Fruit fly (Drosophila melanogaster): Measurements from ENCODE around the gene Aplip1.

The Aplip1 gene

DNA sequence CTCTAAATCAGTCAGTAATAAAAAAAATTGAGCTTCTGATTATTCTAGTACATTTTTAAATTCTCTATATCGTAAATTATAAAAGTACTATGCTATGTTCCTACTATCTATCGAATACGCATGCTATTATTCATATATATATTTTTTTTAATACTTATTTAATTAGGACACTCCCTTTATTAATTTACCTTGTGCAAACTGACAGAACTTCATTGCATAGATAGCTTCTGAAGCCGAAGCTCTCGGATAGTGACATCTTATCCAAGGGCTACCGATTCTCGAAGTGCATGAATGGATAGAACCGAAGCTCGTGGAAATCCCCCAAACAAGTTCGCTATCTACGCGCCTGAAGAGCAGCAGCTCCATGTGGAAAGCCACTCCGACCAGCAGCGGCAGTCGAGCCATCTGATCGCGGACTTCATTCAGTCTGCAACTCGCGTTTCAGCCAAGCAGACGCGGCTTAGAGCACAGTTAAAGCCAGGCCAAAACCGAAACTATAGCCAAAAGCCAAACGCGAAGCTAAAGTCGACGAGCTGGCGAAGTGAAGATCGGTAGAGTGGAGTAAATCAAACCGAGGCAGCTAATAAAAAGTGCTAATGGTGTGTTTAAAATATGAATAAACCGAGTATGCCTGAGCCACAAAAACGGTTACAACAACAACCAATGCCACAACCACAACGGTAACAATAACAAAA lies 4.4 kb downstream of the Aplip1 start, which contains the start of gene mwh (continued):
- TF ChIP-seq CG12219 (GFP tag; optimal IDR thresholded peaks at IDR 0.05) (no peak), CG8290 (GFP tag; optimal IDR thresholded peaks at IDR 0.05) (no peak), CG8290 (tag; optimal IDR thresholded peaks at IDR 0.05) (peak in 1 of 2 experiments; percentile 4), CG4617 (GFP tag; optimal IDR thresholded peaks at IDR 0.05; ENCODE audit: borderline replicate concordance) (no peak)

dm6 chr3L:1202588-1203195 lies 6.6 kb downstream of the Aplip1 start, which contains the start of gene meep:
Gene meep (minus strand): TSS chr3L:1203036.
- TF ChIP-seq BtbVII (GFP tag; optimal IDR thresholded peaks at IDR 0.05) (no peak), Med (GFP tag) (peak; percentile 55), Trl (optimal IDR thresholded peaks at IDR 0.05) (peak; percentile 11 to 37), Trl (GFP tag; optimal IDR thresholded peaks at IDR 0.05) (no peak), CG17612 (GFP tag; IDR thresholded peaks at IDR 0.05) (no peak), ftz-f1 (GFP tag; optimal IDR thresholded peaks at IDR 0.05) (peak; percentile 60), ERR (GFP tag; optimal IDR thresholded peaks at IDR 0.05) (peak; percentile 76), CG8290 (GFP tag; optimal IDR thresholded peaks at IDR 0.05) (no peak), CG8290 (tag; optimal IDR thresholded peaks at IDR 0.05) (peak in 1 of 2 experiments; percentile 15), CG12769 (tag; optimal IDR thresholded peaks at IDR 0.05) (peak; percentile 76), sd (tag; optimal IDR thresholded peaks at IDR 0.05) (peak; percentile 63), CG11456 (GFP tag; IDR thresholded peaks at IDR 0.05) (0 out of 3 replicates have a peak, but pooled peaks have one; percentile 33), CG6175 (GFP tag; IDR thresholded peaks at IDR 0.05) (no peak), CG10366 (GFP tag; IDR thresholded peaks at IDR 0.05) (peak; percentile 11; the same call in 1 of the 2 replicates), chinmo (GFP tag; IDR thresholded peaks at IDR 0.05; ENCODE audit: partially characterized antibody) (0 out of 4 replicates have a peak, but pooled peaks have one; percentile 46), CG31388 (GFP tag; optimal IDR thresholded peaks at IDR 0.05) (no peak), sug (tag; optimal IDR thresholded peaks at IDR 0.05) (peak; percentile 93), row (GFP tag; IDR thresholded peaks at IDR 0.05) (0 out of 3 replicates have a peak, but pooled peaks have one; percentile 18)

dm6 chr3L:1203855-1204431 lies 7.8 kb downstream of the Aplip1 start:
- TF ChIP-seq nerfin-2 (GFP tag; IDR thresholded peaks at IDR 0.05; ENCODE audit: partially characterized antibody) (no peak), CG3995 (GFP tag; optimal IDR thresholded peaks at IDR 0.05) (no peak), CG13296 (GFP tag; optimal IDR thresholded peaks at IDR 0.05) (no peak), unc-4 (GFP tag; IDR thresholded peaks at IDR 0.05; ENCODE audit: partially characterized antibody) (0 out of 2 replicates have a peak, but pooled peaks have one; percentile 30), CG14014 (GFP tag; IDR thresholded peaks at IDR 0.05) (peak; percentile 8; the same call in 1 of the 2 replicates), CG6175 (GFP tag; IDR thresholded peaks at IDR 0.05) (no peak), NC2α (GFP tag; optimal IDR thresholded peaks at IDR 0.05) (no peak), Blimp-1 (GFP tag; optimal IDR thresholded peaks at IDR 0.05) (no peak), sr (GFP tag; IDR thresholded peaks at IDR 0.05) (no peak), lilli (GFP tag; optimal IDR thresholded peaks at IDR 0.05) (no peak), sob (GFP tag; IDR thresholded peaks at IDR 0.05) (peak; percentile 33; the same call in 1 of the 2 replicates), esg (GFP tag; conservative IDR thresholded peaks at IDR 0.05) (no peak), usp (GFP tag; optimal IDR thresholded peaks at IDR 0.05) (no peak), gcm (GFP tag; optimal IDR thresholded peaks at IDR 0.05) (no peak), HmgZ (tag; optimal IDR thresholded peaks at IDR 0.05) (no peak), prd (optimal IDR thresholded peaks at IDR 0.05) (no peak), prd (GFP tag; IDR thresholded peaks at IDR 0.05) (0 out of 3 replicates have a peak, but pooled peaks have one; percentile 22), CG1602 (GFP tag; optimal IDR thresholded peaks at IDR 0.05) (no peak), grn (GFP tag; optimal IDR thresholded peaks at IDR 0.05) (no peak), CG18764 (GFP tag; optimal IDR thresholded peaks at IDR 0.05) (no peak), CG8388 (GFP tag; optimal IDR thresholded peaks at IDR 0.05) (no peak), HHEX (GFP tag; optimal IDR thresholded peaks at IDR 0.05) (no peak), Elba2 (GFP tag; optimal IDR thresholded peaks at IDR 0.05) (no peak), NC2β (GFP tag; optimal IDR thresholded peaks at IDR 0.05) (no peak), CG15073 (GFP tag; optimal IDR thresholded peaks at IDR 0.05) (no peak), Stat92E (GFP tag; optimal IDR thresholded peaks at IDR 0.05) (no peak), CG10979 (tag; optimal IDR thresholded peaks at IDR 0.05) (no peak)

Data from whole organism, embryonic.